Worm (Caenorhabditis elegans): ENCODE data around the gene K05F1.10.

- no peak for TF ChIP-seq dao-5 (tag; optimal IDR thresholded peaks at IDR 0.05)
- no peak for TF ChIP-seq him-1 (tag; optimal IDR thresholded peaks at IDR 0.05)
Measured at ce11 chrII:5785504-5785903, 19.8 kb downstream of the K05F1.10 start.
